Worm (Caenorhabditis elegans) whole organism, L4 larva: ENCODE measurements around the gene Y82E9BR.3.

Experiments used
- F44E2.7 ChIP-seq: fragments of 200-800 bp; sonication (Bioruptor generic); IDR thresholded peaks from 2 replicates; pipeline ENCODE4 v2.1.2; 2022; ENCODE audit warnings: missing genetic modification characterization, missing compliant biosample characterization
- R02D3.7 ChIP-seq: fragments of 150-350 bp; sonication (generic microtip); optimal IDR thresholded peaks from 3 replicates; lab custom pipeline; 2014; ENCODE audit warnings: missing biosample characterization, missing genetic modification characterization
- ZK546.5 ChIP-seq, 2 experiments: sonication (generic microtip); optimal IDR thresholded peaks; 2 replicates each; lab custom pipeline; 2017; ENCODE audit warnings: missing biosample characterization in 2 of 2, missing genetic modification characterization in 2 of 2
- ama-1 ChIP-seq: fragments of 150-350 bp; optimal IDR thresholded peaks from 2 replicates; lab custom pipeline; 2014; ENCODE audit warnings: inconsistent platforms, mixed read lengths
- ces-1 ChIP-seq: fragments of 150-350 bp; sonication (generic microtip); optimal IDR thresholded peaks from 4 replicates; lab custom pipeline; 2014; ENCODE audit warnings: missing biosample characterization, missing genetic modification reagents, missing genetic modification characterization
- lin-13 ChIP-seq: fragments of 150-350 bp; optimal IDR thresholded peaks from 2 replicates; lab custom pipeline; 2014; ENCODE audit warnings: missing biosample characterization, missing genetic modification reagents, missing genetic modification characterization
- nhr-41 ChIP-seq: fragments of 200-800 bp; sonication (Bioruptor generic); IDR thresholded peaks from 2 replicates; pipeline ENCODE4 v1.3.6; 2022; ENCODE audit warnings: missing genetic modification reagents, missing genetic modification characterization, missing compliant biosample characterization
- nhr-77 ChIP-seq: fragments of 150-350 bp; optimal IDR thresholded peaks from 2 replicates; lab custom pipeline; 2014; ENCODE audit warnings: missing biosample characterization, missing genetic modification characterization
- skn-1 ChIP-seq: fragments of 150-350 bp; optimal IDR thresholded peaks from 2 replicates; lab custom pipeline; 2014; ENCODE audit warnings: missing biosample characterization, missing genetic modification characterization
- spr-1 ChIP-seq: sonication (generic microtip); optimal IDR thresholded peaks from 2 replicates; lab custom pipeline; 2016; ENCODE audit warnings: mild to moderate bottlenecking, missing genetic modification characterization, missing compliant biosample characterization

DNA sequence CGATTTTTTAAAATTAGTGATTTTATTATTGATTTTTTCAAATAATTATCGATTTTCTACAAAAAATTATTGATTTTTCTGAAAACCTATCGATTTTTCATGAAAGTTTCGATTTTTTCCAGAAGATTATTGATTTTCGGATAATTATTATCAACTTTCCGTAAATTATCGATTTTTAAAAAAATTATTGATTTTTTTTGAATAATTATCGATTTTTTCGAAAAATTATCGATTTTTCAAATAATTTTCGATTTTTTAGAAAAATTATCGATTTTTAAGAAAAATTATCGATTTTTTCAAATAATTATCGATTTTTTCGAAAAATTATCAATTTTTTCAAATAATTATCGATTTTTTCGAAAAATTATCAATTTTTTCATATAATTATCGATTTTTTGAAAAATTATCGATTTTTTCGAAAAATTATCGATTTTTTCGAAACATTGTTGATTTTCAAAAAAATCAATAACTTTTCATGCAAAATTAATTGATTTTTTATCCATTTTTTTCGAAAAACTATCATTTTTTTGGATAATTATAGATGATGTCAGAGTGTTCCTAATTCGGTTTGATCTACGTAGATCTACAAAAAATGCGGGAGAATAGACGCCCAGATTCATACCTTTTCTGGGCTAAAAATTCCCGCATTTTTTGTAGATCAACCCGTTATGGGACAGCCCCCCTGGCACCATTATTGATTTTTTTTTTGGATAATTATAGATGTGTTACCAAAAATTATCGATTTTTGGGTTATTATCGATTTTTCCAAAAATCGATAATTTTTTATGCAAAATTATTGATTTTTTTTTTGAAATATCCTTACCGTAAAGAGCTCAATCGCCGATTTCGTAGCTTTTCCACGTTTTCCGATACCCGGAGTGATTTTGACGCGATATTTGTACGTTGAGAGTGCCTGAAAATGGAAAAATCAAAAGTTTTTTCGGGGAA lies 49.6 kb downstream of the Y82E9BR.3 start:
- TF ChIP-seq lin-13 (GFP tag; lab: Kevin White, UChicago): no peak
- no peak for TF ChIP-seq skn-1 (tag; lab: Kevin White, UChicago)
- TF ChIP-seq ZK546.5 (tag; optimal IDR thresholded peaks at IDR 0.05; lab: Kevin White, UChicago): no peak
- TF ChIP-seq nhr-41 (GFP tag; lab: Robert Waterston, UW): no peak
- no peak for TF ChIP-seq R02D3.7 (tag; lab: Kevin White, UChicago)
- no peak for TF ChIP-seq F44E2.7 (GFP tag; lab: Robert Waterston, UW)
- TF ChIP-seq spr-1 (tag; lab: Kevin White, UChicago): no peak
- no peak for TF ChIP-seq ces-1
- no peak for TF ChIP-seq ama-1 (lab: Kevin White, UChicago)
- no peak for TF ChIP-seq nhr-77 (tag; lab: Kevin White, UChicago)
